Fruit fly (Drosophila melanogaster): ENCODE results near the gene dind.

dm6 chr3R:18719767-18720341, 42.5 kb upstream of the dind start:
- TF ChIP-seq pan (optimal IDR thresholded peaks at IDR 0.05) (no peak), CG8478 (optimal IDR thresholded peaks at IDR 0.05) (no peak), usp (GFP tag; optimal IDR thresholded peaks at IDR 0.05) (no peak), EcR (GFP tag; optimal IDR thresholded peaks at IDR 0.05) (no peak), psq (optimal IDR thresholded peaks at IDR 0.05) (no peak)
